Worm (Caenorhabditis elegans): ENCODE data around the gene ZK1073.1.

ce11 chrX:16098104-16098638, 30.5 kb downstream of the ZK1073.1 start:
- TF ChIP-seq daf-12 (tag; optimal IDR thresholded peaks at IDR 0.05) (no peak), unc-39 (tag; optimal IDR thresholded peaks at IDR 0.05) (no peak), pha-4 (tag; optimal IDR thresholded peaks at IDR 0.05) (no peak), snpc-4 (tag; optimal IDR thresholded peaks at IDR 0.05) (no peak), nhr-11 (tag; optimal IDR thresholded peaks at IDR 0.05) (peak; percentile 2), elt-3 (tag; optimal IDR thresholded peaks at IDR 0.05) (no peak), nhr-25 (tag; optimal IDR thresholded peaks at IDR 0.05) (no peak)

Data from whole organism, L3 larva.